ENCODE assay signal across 4 fruit fly cellular contexts in the genomic region with DNA sequence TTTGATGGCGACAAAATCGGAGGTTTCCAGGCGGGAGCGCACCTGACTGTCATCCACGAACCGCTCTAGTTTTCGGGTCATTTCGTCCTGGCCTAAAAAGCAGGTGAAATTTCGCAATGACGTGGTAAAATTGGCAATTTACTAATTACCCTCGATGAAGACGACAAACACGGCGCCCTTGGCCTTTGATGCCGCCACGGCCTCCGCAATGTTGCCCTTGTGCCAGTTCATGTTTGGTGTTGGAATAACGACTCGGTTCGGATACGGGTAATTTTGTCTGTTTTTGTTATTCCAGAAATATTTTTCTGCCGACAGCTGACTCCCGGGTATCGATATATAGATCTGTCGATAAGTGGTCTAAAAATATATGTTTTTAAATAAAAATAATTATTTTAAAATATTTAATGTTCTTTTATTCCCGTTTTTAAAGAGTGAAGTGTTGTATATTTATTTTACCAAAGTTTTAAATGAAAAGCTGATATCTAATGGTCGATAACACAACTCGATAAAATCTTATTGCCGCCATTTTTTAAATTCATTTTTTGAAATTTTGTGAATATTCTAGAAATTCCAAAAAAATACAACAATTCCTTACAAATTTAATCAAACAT.
TF ChIP-seq lines count a peak whose summit lies in the region.

CG8042 (minus strand) TSS at position 321 of the 611 bp plus-strand sequence.

- no peak for TF ChIP-seq CTCF in whole organism, embryonic (GFP tag; optimal IDR thresholded peaks at IDR 0.05; lab: Kevin White, UChicago)

TF ChIP-seq in whole organism, adult, 20 proteins besides CTCF, POLR2A, EP300 and RAD21:
- TF ChIP-seq bab1 (GFP tag; optimal IDR thresholded peaks at IDR 0.05; lab: Kevin White, UChicago) (peak; percentile 25), Clk (GFP tag; optimal IDR thresholded peaks at IDR 0.05; lab: Kevin White, UChicago) (no peak), cnc (optimal IDR thresholded peaks at IDR 0.05; lab: Kevin White, UChicago) (peak in 1 of 2 experiments; percentile 63)

TF ChIP-seq in whole organism, embryonic, 481 proteins besides CTCF, POLR2A, EP300 and RAD21 (continues in another document):
- TF ChIP-seq Vsx1 (GFP tag; optimal IDR thresholded peaks at IDR 0.05; lab: Kevin White, UChicago) (no peak), ato (GFP tag; IDR thresholded peaks at IDR 0.05; lab: Robert Waterston, UW; ENCODE audit: partially characterized antibody) (0 out of 2 replicates have a peak, but pooled peaks have one; percentile 10), CG7963 (GFP tag; IDR thresholded peaks at IDR 0.05; lab: Robert Waterston, UW; ENCODE audit: partially characterized antibody) (no peak), CG13287 (GFP tag; IDR thresholded peaks at IDR 0.05; lab: Robert Waterston, UW; ENCODE audit: partially characterized antibody) (peak; percentile 82), abd-A (tag; optimal IDR thresholded peaks at IDR 0.05; lab: Kevin White, UChicago) (no peak), Sry-β (GFP tag; optimal IDR thresholded peaks at IDR 0.05; lab: Kevin White, UChicago) (no peak), CG3847 (GFP tag; IDR thresholded peaks at IDR 0.05; lab: Robert Waterston, UW) (no peak), CG2116 (GFP tag; optimal IDR thresholded peaks at IDR 0.05; lab: Kevin White, UChicago) (peak; percentile 71), CG10267 (tag; optimal IDR thresholded peaks at IDR 0.05; lab: Kevin White, UChicago) (peak; percentile 32), CG17328 (GFP tag; IDR thresholded peaks at IDR 0.05; lab: Robert Waterston, UW) (no peak), CG13424 (tag; optimal IDR thresholded peaks at IDR 0.05; lab: Kevin White, UChicago) (no peak), HLH54F (GFP tag; optimal IDR thresholded peaks at IDR 0.05; lab: Kevin White, UChicago) (no peak), CG6813 (GFP tag; optimal IDR thresholded peaks at IDR 0.05; lab: Kevin White, UChicago) (no peak), zf30C (GFP tag; optimal IDR thresholded peaks at IDR 0.05; lab: Kevin White, UChicago) (no peak), Doc3 (GFP tag; IDR thresholded peaks at IDR 0.05; lab: Robert Waterston, UW; ENCODE audit: partially characterized antibody) (peak; percentile 67), ara (GFP tag; IDR thresholded peaks at IDR 0.05; lab: Robert Waterston, UW) (no peak), CG13894 (tag; optimal IDR thresholded peaks at IDR 0.05; lab: Kevin White, UChicago) (no peak), CG11085 (GFP tag; IDR thresholded peaks at IDR 0.05; lab: Robert Waterston, UW) (no peak), Dref (GFP tag; IDR thresholded peaks at IDR 0.05; lab: Robert Waterston, UW) (peak; percentile 61), CG1792 (GFP tag; optimal IDR thresholded peaks at IDR 0.05; lab: Kevin White, UChicago) (no peak), stwl (tag; optimal IDR thresholded peaks at IDR 0.05; lab: Kevin White, UChicago) (peak; percentile 11), hkb (optimal IDR thresholded peaks at IDR 0.05; lab: Kevin White, UChicago) (no peak), hkb (GFP tag; IDR thresholded peaks at IDR 0.05; lab: Robert Waterston, UW) (no peak), MESR4 (GFP tag; optimal IDR thresholded peaks at IDR 0.05; lab: Kevin White, UChicago) (peak; percentile 41), CG2712 (tag; optimal IDR thresholded peaks at IDR 0.05; lab: Kevin White, UChicago) (peak; percentile 4), YL-1 (GFP tag; optimal IDR thresholded peaks at IDR 0.05; lab: Kevin White, UChicago) (peak; percentile 9), dan (GFP tag; IDR thresholded peaks at IDR 0.05; lab: Robert Waterston, UW) (no peak)

TF ChIP-seq in whole organism, prepupa, 60 proteins besides CTCF, POLR2A, EP300 and RAD21:
- peak; percentile 27 for TF ChIP-seq Eip78C (GFP tag; lab: Kevin White, UChicago)
- no peak for TF ChIP-seq CG8632 (GFP tag; optimal IDR thresholded peaks at IDR 0.05; lab: Kevin White, UChicago)

TF ChIP-seq in whole organism, wandering third instar larva, 38 proteins besides CTCF, POLR2A, EP300 and RAD21:
- no peak for TF ChIP-seq CG9705 (GFP tag; optimal IDR thresholded peaks at IDR 0.05; lab: Kevin White, UChicago)
- TF ChIP-seq Rel (GFP tag; optimal IDR thresholded peaks at IDR 0.05; lab: Kevin White, UChicago) = no peak
- peak; percentile 23 for TF ChIP-seq Rel (tag; optimal IDR thresholded peaks at IDR 0.05; lab: Kevin White, UChicago)
TF ChIP-seq in whole organism, wandering third instar larva: peak in this region for 1.
